Worm (Caenorhabditis elegans) whole organism, early embryonic: Measurements from ENCODE around the gene Y7A5A.3.

Experiments
- B0310.2 ChIP-seq: sonication (generic microtip); optimal IDR thresholded peaks from 2 replicates; lab custom pipeline; 2016; ENCODE audit warnings: mild to moderate bottlenecking, missing genetic modification characterization, missing compliant biosample characterization
- F13C5.2 ChIP-seq: sonication (generic microtip); optimal IDR thresholded peaks from 2 replicates; lab custom pipeline; 2017; ENCODE audit warnings: mild to moderate bottlenecking, missing genetic modification characterization, inconsistent platforms, missing compliant biosample characterization
- aly-1 ChIP-seq: sonication (generic microtip); optimal IDR thresholded peaks from 2 replicates; lab custom pipeline; 2016; ENCODE audit warnings: missing genetic modification characterization, missing compliant biosample characterization
- ama-1 ChIP-seq: fragments of 150-350 bp; optimal IDR thresholded peaks from 2 replicates; lab custom pipeline; 2014
- ceh-13 ChIP-seq: fragments of 200-800 bp; sonication (Bioruptor generic); optimal IDR thresholded peaks from 2 replicates; lab custom pipeline; 2018; ENCODE audit warnings: mild to moderate bottlenecking, missing genetic modification characterization, missing compliant biosample characterization
- ceh-36 ChIP-seq: sonication (generic microtip); optimal IDR thresholded peaks from 2 replicates; lab custom pipeline; 2016; ENCODE audit warnings: missing genetic modification characterization, inconsistent platforms, missing compliant biosample characterization
- ets-7 ChIP-seq: sonication (generic microtip); optimal IDR thresholded peaks from 2 replicates; lab custom pipeline; 2016; ENCODE audit warnings: missing genotype, missing genetic modification characterization, missing compliant biosample characterization
- flt-1 ChIP-seq: fragments of 200-800 bp; sonication (Bioruptor generic); IDR thresholded peaks from 2 replicates; pipeline ENCODE4 v1.3.6; 2022; ENCODE audit warnings: missing genetic modification characterization, missing compliant biosample characterization
- hmbx-1 ChIP-seq: sonication (generic microtip); optimal IDR thresholded peaks from 2 replicates; lab custom pipeline; 2016; ENCODE audit warnings: mild to moderate bottlenecking, missing genetic modification characterization, missing compliant biosample characterization
- hmg-4 ChIP-seq: fragments of 200-800 bp; sonication (Bioruptor generic); optimal IDR thresholded peaks from 2 replicates; lab custom pipeline; 2018; ENCODE audit warnings: mild to moderate bottlenecking, missing genetic modification characterization, missing compliant biosample characterization
- hnd-1 ChIP-seq: sonication (generic microtip); optimal IDR thresholded peaks from 2 replicates; lab custom pipeline; 2016; ENCODE audit warnings: missing genetic modification characterization, missing compliant biosample characterization
- pes-1 ChIP-seq: fragments of 200-800 bp; sonication (Bioruptor generic); IDR thresholded peaks from 2 replicates; pipeline ENCODE4 v1.3.6; 2022; ENCODE audit warnings: missing genetic modification reagents, missing genetic modification characterization, missing compliant biosample characterization
- scrt-1 ChIP-seq: fragments of 200-800 bp; sonication (Bioruptor generic); IDR thresholded peaks from 2 replicates; pipeline ENCODE4 v1.3.6; 2022; ENCODE audit warnings: missing genetic modification characterization, missing compliant biosample characterization
- sea-1 ChIP-seq: fragments of 200-800 bp; sonication (Bioruptor generic); conservative IDR thresholded peaks from 2 replicates; pipeline ENCODE4 v1.3.6; 2022; ENCODE audit warnings: missing genetic modification characterization, missing compliant biosample characterization
- tbx-11 ChIP-seq: fragments of 200-800 bp; sonication (Bioruptor generic); IDR thresholded peaks from 2 replicates; pipeline ENCODE4 v1.3.6; 2022; ENCODE audit warnings: missing genetic modification characterization, missing compliant biosample characterization
- tbx-37 ChIP-seq: fragments of 200-800 bp; sonication (Bioruptor generic); conservative IDR thresholded peaks from 2 replicates; pipeline ENCODE4 v1.3.6; 2022; ENCODE audit warnings: missing genetic modification reagents, missing genetic modification characterization, missing compliant biosample characterization
- tra-4 ChIP-seq: sonication (generic microtip); optimal IDR thresholded peaks from 2 replicates; lab custom pipeline; 2017; ENCODE audit warnings: missing genetic modification characterization, missing compliant biosample characterization

Gene Y7A5A.3

ce11 chrX:15784570-15784969 lies at the start of gene Y7A5A.3:
Gene Y7A5A.3, minus strand, starts transcription at chrX:15784670.
- TF ChIP-seq ceh-36 (tag; lab: Kevin White, UChicago), result no peak
- no peak for TF ChIP-seq B0310.2
- no peak for TF ChIP-seq scrt-1 (GFP tag; lab: Robert Waterston, UW)
- no peak for TF ChIP-seq ceh-13 (GFP tag; lab: Kevin White, UChicago)
- no peak for TF ChIP-seq ama-1 (lab: Kevin White, UChicago)
- TF ChIP-seq tbx-11 (GFP tag; lab: Robert Waterston, UW), result no peak
- no peak for TF ChIP-seq tra-4 (tag; lab: Kevin White, UChicago)
- no peak for TF ChIP-seq tbx-37 (GFP tag; lab: Robert Waterston, UW)
- TF ChIP-seq F13C5.2 (tag; lab: Kevin White, UChicago), result no peak
- no peak for TF ChIP-seq sea-1 (GFP tag; lab: Robert Waterston, UW)
- TF ChIP-seq hnd-1, result no peak
- no peak for TF ChIP-seq hmbx-1 (tag; lab: Kevin White, UChicago)
- TF ChIP-seq flt-1 (GFP tag; lab: Robert Waterston, UW), result no peak
- no peak for TF ChIP-seq hmg-4 (GFP tag; lab: Kevin White, UChicago)
- no peak for TF ChIP-seq pes-1 (GFP tag; lab: Robert Waterston, UW)
- no peak for TF ChIP-seq aly-1 (tag; lab: Kevin White, UChicago)
- TF ChIP-seq ets-7 (tag; lab: Kevin White, UChicago), result no peak

ce11 chrX:15831537-15831936 lies 47.1 kb upstream of the Y7A5A.3 start:
- TF ChIP-seq tbx-11 (GFP tag; lab: Robert Waterston, UW), result no peak
- no peak for TF ChIP-seq sea-1 (GFP tag; lab: Robert Waterston, UW)
- TF ChIP-seq tra-4 (tag; lab: Kevin White, UChicago), result no peak
- no peak for TF ChIP-seq aly-1 (tag; lab: Kevin White, UChicago)
- TF ChIP-seq flt-1 (GFP tag; lab: Robert Waterston, UW), result no peak
- no peak for TF ChIP-seq pes-1 (GFP tag; lab: Robert Waterston, UW)
- no peak for TF ChIP-seq B0310.2
- TF ChIP-seq ama-1 (lab: Kevin White, UChicago), result no peak
- TF ChIP-seq hnd-1, result no peak
- no peak for TF ChIP-seq tbx-37 (GFP tag; lab: Robert Waterston, UW)
- TF ChIP-seq hmg-4 (GFP tag; lab: Kevin White, UChicago), result no peak
- TF ChIP-seq scrt-1 (GFP tag; lab: Robert Waterston, UW), result no peak
- TF ChIP-seq ceh-36 (tag; lab: Kevin White, UChicago), result no peak
- TF ChIP-seq ceh-13 (GFP tag; lab: Kevin White, UChicago), result no peak
- no peak for TF ChIP-seq F13C5.2 (tag; lab: Kevin White, UChicago)
- no peak for TF ChIP-seq ets-7 (tag; lab: Kevin White, UChicago)

- no peak for TF ChIP-seq ets-7 (tag; lab: Kevin White, UChicago)
- no peak for TF ChIP-seq scrt-1 (GFP tag; lab: Robert Waterston, UW)
- no peak for TF ChIP-seq hmbx-1 (tag; lab: Kevin White, UChicago)
- TF ChIP-seq tra-4 (tag; lab: Kevin White, UChicago), result no peak
- TF ChIP-seq aly-1 (tag; lab: Kevin White, UChicago), result no peak
- no peak for TF ChIP-seq tbx-37 (GFP tag; lab: Robert Waterston, UW)
- TF ChIP-seq ama-1 (lab: Kevin White, UChicago), result no peak
- no peak for TF ChIP-seq pes-1 (GFP tag; lab: Robert Waterston, UW)
- no peak for TF ChIP-seq ceh-36 (tag; lab: Kevin White, UChicago)
- TF ChIP-seq sea-1 (GFP tag; lab: Robert Waterston, UW), result no peak
- TF ChIP-seq flt-1 (GFP tag; lab: Robert Waterston, UW), result no peak
- no peak for TF ChIP-seq tbx-11 (GFP tag; lab: Robert Waterston, UW)
- TF ChIP-seq hnd-1, result no peak
Observed at ce11 chrX:15828059-15828458, 43.6 kb upstream of the Y7A5A.3 start, which contains the start of gene Y7A5A.20. Gene Y7A5A.20, plus strand, starts transcription at chrX:15828359.

ce11 chrX:15826866-15827265 lies 42.4 kb upstream of the Y7A5A.3 start, which contains the start of gene Y7A5A.9:
Gene Y7A5A.9, plus strand, starts transcription at chrX:15827166.
- TF ChIP-seq flt-1 (GFP tag; lab: Robert Waterston, UW), result no peak

- TF ChIP-seq ceh-36 (tag; lab: Kevin White, UChicago), result no peak
- no peak for TF ChIP-seq ama-1 (lab: Kevin White, UChicago)
- no peak for TF ChIP-seq scrt-1 (GFP tag; lab: Robert Waterston, UW)
- no peak for TF ChIP-seq tbx-11 (GFP tag; lab: Robert Waterston, UW)
- TF ChIP-seq F13C5.2 (tag; lab: Kevin White, UChicago), result no peak
- TF ChIP-seq tra-4 (tag; lab: Kevin White, UChicago), result no peak
- no peak for TF ChIP-seq hmbx-1 (tag; lab: Kevin White, UChicago)
- no peak for TF ChIP-seq ceh-13 (GFP tag; lab: Kevin White, UChicago)
- TF ChIP-seq aly-1 (tag; lab: Kevin White, UChicago), result no peak
- TF ChIP-seq hnd-1, result no peak
Observed at ce11 chrX:15822197-15822596, 37.7 kb upstream of the Y7A5A.3 start, which contains the start of gene Y7A5A.8. Gene Y7A5A.8, plus strand, starts transcription at chrX:15822497.

ce11 chrX:15814548-15814947 lies 30.1 kb upstream of the Y7A5A.3 start:
- TF ChIP-seq pes-1 (GFP tag; lab: Robert Waterston, UW) (no peak), scrt-1 (GFP tag; lab: Robert Waterston, UW) (no peak), ceh-13 (GFP tag; lab: Kevin White, UChicago) (no peak), tbx-11 (GFP tag; lab: Robert Waterston, UW) (no peak), F13C5.2 (tag; lab: Kevin White, UChicago) (no peak), flt-1 (GFP tag; lab: Robert Waterston, UW) (no peak), tra-4 (tag; lab: Kevin White, UChicago) (no peak), hmg-4 (GFP tag; lab: Kevin White, UChicago) (no peak), ceh-36 (tag; lab: Kevin White, UChicago) (no peak), hnd-1 (no peak), tbx-37 (GFP tag; lab: Robert Waterston, UW) (no peak), hmbx-1 (tag; lab: Kevin White, UChicago) (no peak), B0310.2 (no peak), sea-1 (GFP tag; lab: Robert Waterston, UW) (no peak), ama-1 (lab: Kevin White, UChicago) (no peak), ets-7 (tag; lab: Kevin White, UChicago) (no peak), aly-1 (tag; lab: Kevin White, UChicago) (no peak)
